Fruit fly (Drosophila melanogaster) whole organism, embryonic: ENCODE data around the gene Sik2.

Experiments used
- Asciz ChIP-seq: fragments of 200-800 bp; sonication (Bioruptor generic); optimal IDR thresholded peaks from 2 replicates; lab custom pipeline; 2017; ENCODE audit warnings: missing biosample characterization, mild to moderate bottlenecking, missing genetic modification characterization, missing genetic modification reagents
- Bgb ChIP-seq: fragments of 200-800 bp; sonication (Bioruptor generic); IDR thresholded peaks from 2 replicates; pipeline ENCODE4 v1.3.6; 2022; ENCODE audit warnings: missing biosample characterization, missing genetic modification characterization; ENCODE audit not compliant: partially characterized antibody
- Blimp-1 ChIP-seq: fragments of 200-800 bp; sonication (Bioruptor generic); optimal IDR thresholded peaks from 3 replicates; lab custom pipeline; 2018; ENCODE audit warnings: missing biosample characterization, missing genetic modification characterization, mild to moderate bottlenecking, moderate library complexity, missing genetic modification reagents
- CG11560 ChIP-seq: fragments of 200-800 bp; sonication (Bioruptor generic); IDR thresholded peaks from 3 replicates; pipeline ENCODE4 v1.3.6; 2022; ENCODE audit warnings: missing biosample characterization, missing genetic modification characterization
- CG11723 ChIP-seq: fragments of 200-800 bp; sonication (Bioruptor generic); optimal IDR thresholded peaks from 2 replicates; lab custom pipeline; 2017; ENCODE audit warnings: missing biosample characterization, mild to moderate bottlenecking, missing genetic modification characterization
- CG12236 ChIP-seq: fragments of 200-800 bp; sonication (Bioruptor generic); optimal IDR thresholded peaks from 2 replicates; lab custom pipeline; 2016; ENCODE audit warnings: missing biosample characterization, missing genetic modification characterization
- CG13624 ChIP-seq: fragments of 200-800 bp; sonication (Bioruptor generic); optimal IDR thresholded peaks from 2 replicates; lab custom pipeline; 2016; ENCODE audit warnings: missing biosample characterization, missing genetic modification characterization
- CG14441 ChIP-seq: fragments of 200-800 bp; sonication (Bioruptor generic); IDR thresholded peaks from 2 replicates; pipeline ENCODE4 v1.3.6; 2022; ENCODE audit warnings: missing biosample characterization, missing genetic modification characterization
- CG18262 ChIP-seq: fragments of 200-800 bp; optimal IDR thresholded peaks from 3 replicates; lab custom pipeline; 2019; ENCODE audit warnings: missing biosample characterization, mild to moderate bottlenecking, missing genetic modification characterization, moderate library complexity
- CG2889 ChIP-seq: fragments of 200-800 bp; sonication (Bioruptor generic); IDR thresholded peaks from 3 replicates; pipeline ENCODE4 v1.3.6; 2022; ENCODE audit warnings: missing biosample characterization, missing genetic modification characterization
- CG3281 ChIP-seq: fragments of 200-800 bp; sonication (Bioruptor generic); optimal IDR thresholded peaks from 3 replicates; lab custom pipeline; 2017; ENCODE audit warnings: missing biosample characterization, mild to moderate bottlenecking, missing genetic modification characterization
- CG34376 ChIP-seq: fragments of 200-800 bp; sonication (Bioruptor generic); optimal IDR thresholded peaks from 2 replicates; lab custom pipeline; 2018; ENCODE audit warnings: missing biosample characterization, mild to moderate bottlenecking, missing genetic modification characterization
- CG4617 ChIP-seq: fragments of 200-800 bp; sonication (Bioruptor generic); optimal IDR thresholded peaks from 3 replicates; lab custom pipeline; 2016; ENCODE audit warnings: missing biosample characterization, missing genetic modification characterization, borderline replicate concordance
- CG7372 ChIP-seq: fragments of 200-800 bp; sonication (Bioruptor generic); IDR thresholded peaks from 2 replicates; pipeline ENCODE4 v1.3.6; 2022; ENCODE audit warnings: missing biosample characterization, missing genetic modification characterization
- CG7963 ChIP-seq: fragments of 200-800 bp; sonication (Bioruptor generic); IDR thresholded peaks from 3 replicates; pipeline ENCODE4 v1.3.6; 2022; ENCODE audit warnings: missing biosample characterization, missing genetic modification characterization; ENCODE audit not compliant: partially characterized antibody
- CG9817 ChIP-seq: fragments of 200-800 bp; sonication (Bioruptor generic); optimal IDR thresholded peaks from 2 replicates; lab custom pipeline; 2018; ENCODE audit warnings: missing biosample characterization, mild to moderate bottlenecking, missing genetic modification characterization, moderate library complexity
- CG9932 ChIP-seq: fragments of 200-800 bp; sonication (Bioruptor generic); IDR thresholded peaks from 2 replicates; pipeline ENCODE4 v1.3.6; 2022; ENCODE audit warnings: missing biosample characterization, missing genetic modification characterization
- CrebB ChIP-seq: fragments of 200-800 bp; sonication (Bioruptor generic); optimal IDR thresholded peaks from 3 replicates; lab custom pipeline; 2018; ENCODE audit warnings: missing biosample characterization, mild to moderate bottlenecking, missing genetic modification characterization
- Dek ChIP-seq: fragments of 200-800 bp; sonication (Bioruptor generic); optimal IDR thresholded peaks from 3 replicates; lab custom pipeline; 2019; ENCODE audit warnings: missing biosample characterization, mild to moderate bottlenecking, missing genetic modification characterization, moderate library complexity
- E2f1 ChIP-seq: fragments of 200-800 bp; sonication (Bioruptor generic); IDR thresholded peaks from 2 replicates; pipeline ENCODE4 v1.3.6; 2022; ENCODE audit warnings: missing biosample characterization, missing genetic modification characterization
- GATAe ChIP-seq: fragments of 200-800 bp; sonication (Bioruptor generic); conservative IDR thresholded peaks from 2 replicates; pipeline ENCODE4 v1.3.6; 2022; ENCODE audit warnings: missing biosample characterization, missing genetic modification characterization
- HHEX ChIP-seq: fragments of 200-800 bp; sonication (Bioruptor generic); optimal IDR thresholded peaks from 3 replicates; lab custom pipeline; 2017; ENCODE audit warnings: missing biosample characterization, mild to moderate bottlenecking, missing genetic modification characterization, missing genetic modification reagents
- HLH4C ChIP-seq: fragments of 200-800 bp; sonication (Bioruptor generic); IDR thresholded peaks from 3 replicates; pipeline ENCODE4 v1.3.6; 2022; ENCODE audit warnings: missing biosample characterization, missing genetic modification characterization; ENCODE audit not compliant: partially characterized antibody
- HLHmδ ChIP-seq: fragments of 200-800 bp; sonication (Bioruptor generic); optimal IDR thresholded peaks from 2 replicates; lab custom pipeline; 2018; ENCODE audit warnings: missing biosample characterization, mild to moderate bottlenecking, missing genetic modification characterization, moderate library complexity
- Hmr ChIP-seq: fragments of 200-800 bp; sonication (Bioruptor generic); optimal IDR thresholded peaks from 3 replicates; lab custom pipeline; 2017; ENCODE audit warnings: mild to moderate bottlenecking, missing biosample characterization, missing genetic modification reagents, missing genetic modification characterization
- Jarid2 ChIP-seq: fragments of 200-800 bp; sonication (Bioruptor generic); optimal IDR thresholded peaks from 3 replicates; lab custom pipeline; 2017; ENCODE audit warnings: mild to moderate bottlenecking, missing biosample characterization, missing genetic modification reagents, missing genetic modification characterization
- MESR4 ChIP-seq: fragments of 200-800 bp; sonication (Bioruptor generic); optimal IDR thresholded peaks from 2 replicates; lab custom pipeline; 2018; ENCODE audit warnings: missing biosample characterization, mild to moderate bottlenecking, missing genetic modification characterization, moderate library complexity
- Myb ChIP-seq: fragments of 200-800 bp; sonication (Bioruptor generic); optimal IDR thresholded peaks from 2 replicates; lab custom pipeline; 2016; ENCODE audit warnings: missing biosample characterization, missing genetic modification characterization
- Ravus ChIP-seq: fragments of 200-800 bp; sonication (Bioruptor generic); IDR thresholded peaks from 2 replicates; pipeline ENCODE4 v1.3.6; 2022; ENCODE audit warnings: missing biosample characterization, missing genetic modification characterization
- Rfx ChIP-seq: fragments of 200-800 bp; sonication (Bioruptor generic); IDR thresholded peaks from 2 replicates; pipeline ENCODE4 v1.3.6; 2022; ENCODE audit warnings: missing biosample characterization, missing genetic modification characterization
- ash1 ChIP-seq: fragments of 200-800 bp; sonication (Bioruptor generic); optimal IDR thresholded peaks from 2 replicates; lab custom pipeline; 2018; ENCODE audit warnings: missing biosample characterization, mild to moderate bottlenecking, missing genetic modification characterization
- cad ChIP-seq: fragments of >200 bp; optimal IDR thresholded peaks from 2 replicates; lab custom pipeline; 2017; ENCODE audit warnings: missing biosample characterization, missing genetic modification characterization
- chif ChIP-seq, 2 experiments: fragments of 200-800 bp; sonication (Bioruptor generic); optimal IDR thresholded peaks; 3 replicates each; lab custom pipeline; 2016; ENCODE audit warnings: missing biosample characterization in 2 of 2, missing genetic modification characterization in 2 of 2
- esg ChIP-seq: fragments of 200-800 bp; sonication (Bioruptor generic); conservative IDR thresholded peaks from 2 replicates; pipeline ENCODE4 v1.3.6; 2022; ENCODE audit warnings: missing biosample characterization, missing genetic modification characterization
- gem ChIP-seq: fragments of 200-800 bp; sonication (Bioruptor generic); optimal IDR thresholded peaks from 2 replicates; lab custom pipeline; 2019; ENCODE audit warnings: missing biosample characterization, mild to moderate bottlenecking, missing genetic modification characterization, moderate library complexity
- hth ChIP-seq: fragments of >200 bp; optimal IDR thresholded peaks from 2 replicates; lab custom pipeline; 2017; ENCODE audit warnings: inconsistent platforms
- kay ChIP-seq: fragments of 200-800 bp; sonication (Bioruptor generic); optimal IDR thresholded peaks from 2 replicates; lab custom pipeline; 2016; ENCODE audit warnings: missing biosample characterization, missing genetic modification characterization
- knrl ChIP-seq: fragments of 200-800 bp; sonication (Bioruptor generic); IDR thresholded peaks from 3 replicates; pipeline ENCODE4 v1.3.6; 2022; ENCODE audit warnings: missing biosample characterization, missing genetic modification characterization; ENCODE audit not compliant: partially characterized antibody
- mirr ChIP-seq: fragments of 200-800 bp; sonication (Bioruptor generic); optimal IDR thresholded peaks from 3 replicates; lab custom pipeline; 2018; ENCODE audit warnings: missing biosample characterization, mild to moderate bottlenecking, missing genetic modification characterization
- nom ChIP-seq: fragments of 200-800 bp; sonication (Bioruptor generic); optimal IDR thresholded peaks from 2 replicates; lab custom pipeline; 2017; ENCODE audit warnings: missing biosample characterization, missing genetic modification characterization, mild to moderate bottlenecking, moderate library complexity, missing genetic modification reagents
- odd ChIP-seq: fragments of 200-800 bp; sonication (Bioruptor generic); optimal IDR thresholded peaks from 2 replicates; lab custom pipeline; 2017; ENCODE audit warnings: missing biosample characterization, mild to moderate bottlenecking, missing genetic modification characterization
- prd ChIP-seq, 3 experiments: fragments of >200 bp in 2 of 3; fragments of 200-800 bp in 1 of 3; sonication (Bioruptor generic) in 1 of 3; optimal IDR thresholded peaks in 2 of 3; IDR thresholded peaks in 1 of 3; 2 replicates in 2 of 3; 3 replicates in 1 of 3; pipeline versions ENCODE4 v1.3.6 to Lab custom; 2017 to 2022; ENCODE audit warnings: missing biosample characterization in 1 of 3, missing genetic modification characterization in 1 of 3
- sens ChIP-seq: fragments of 200-800 bp; sonication (Bioruptor generic); peaks from one replicate; lab custom pipeline; 2016; ENCODE audit warnings: missing biosample characterization, missing genetic modification characterization
- seq ChIP-seq: fragments of 200-800 bp; sonication (Bioruptor generic); IDR thresholded peaks from 2 replicates; pipeline ENCODE4 v1.3.6; 2022; ENCODE audit warnings: missing biosample characterization, missing genetic modification characterization
- sob ChIP-seq: fragments of 200-800 bp; sonication (Bioruptor generic); IDR thresholded peaks from 2 replicates; pipeline ENCODE4 v1.3.6; 2022; ENCODE audit warnings: missing biosample characterization, missing genetic modification characterization
- tio ChIP-seq: fragments of 200-800 bp; sonication (Bioruptor generic); optimal IDR thresholded peaks from 2 replicates; lab custom pipeline; 2017; ENCODE audit warnings: missing biosample characterization, missing genetic modification characterization, inconsistent platforms
- trh ChIP-seq: fragments of 200-800 bp; sonication (Bioruptor generic); optimal IDR thresholded peaks from 2 replicates; lab custom pipeline; 2016; ENCODE audit warnings: missing biosample characterization, missing genetic modification characterization
- tx ChIP-seq: fragments of 200-800 bp; sonication (Bioruptor generic); optimal IDR thresholded peaks from 2 replicates; lab custom pipeline; 2016; ENCODE audit warnings: missing biosample characterization, missing genetic modification characterization

Sik2 gene

dm6 chrX:2050070-2050899, 11.4 kb downstream of the Sik2 start, which contains the start of gene moody (continued):
- peak; percentile 88 for TF ChIP-seq CG12236 (GFP tag; lab: Kevin White, UChicago)
- no peak for TF ChIP-seq prd (optimal IDR thresholded peaks at IDR 0.05; lab: Kevin White, UChicago)
- TF ChIP-seq prd (GFP tag; IDR thresholded peaks at IDR 0.05; lab: Robert Waterston, UW): peak; percentile 99
- TF ChIP-seq seq: peak; percentile 96
- peak; percentile 97 for TF ChIP-seq ash1
- TF ChIP-seq Bgb (GFP tag; lab: Robert Waterston, UW): peak; percentile 28; the same call in 1 of the 2 replicates
- TF ChIP-seq CG3281 (GFP tag; lab: Kevin White, UChicago): peak; percentile 95
- TF ChIP-seq E2f1 (GFP tag; lab: Robert Waterston, UW): peak; percentile 98
- TF ChIP-seq CG7963 (GFP tag; lab: Robert Waterston, UW): no peak
- TF ChIP-seq GATAe: peak; percentile 88
- peak; percentile 91 for TF ChIP-seq Myb (GFP tag; lab: Kevin White, UChicago)
- TF ChIP-seq Hmr (GFP tag; lab: Kevin White, UChicago): peak; percentile 99
- TF ChIP-seq cad (GFP tag; lab: Kevin White, UChicago): no peak
- TF ChIP-seq Rfx (GFP tag; lab: Robert Waterston, UW): peak; percentile 100
- TF ChIP-seq esg (GFP tag; lab: Robert Waterston, UW): peak; percentile 95
- peak; percentile 91 for TF ChIP-seq Ravus (GFP tag; lab: Robert Waterston, UW)
- peak; percentile 96 for TF ChIP-seq Blimp-1 (GFP tag; lab: Kevin White, UChicago)
- peak; percentile 97 for TF ChIP-seq odd (GFP tag; lab: Kevin White, UChicago)
- peak; percentile 95 for TF ChIP-seq gem (tag; lab: Kevin White, UChicago)
- TF ChIP-seq Dek (tag; lab: Kevin White, UChicago): peak; percentile 97
- TF ChIP-seq CG11723 (GFP tag; lab: Kevin White, UChicago): peak; percentile 97
- TF ChIP-seq Asciz (GFP tag; lab: Kevin White, UChicago): peak; percentile 85
- peak; percentile 98 for TF ChIP-seq CG7372 (GFP tag; lab: Robert Waterston, UW)
- TF ChIP-seq CG34376 (GFP tag; lab: Kevin White, UChicago): peak; percentile 99
- peak; percentile 94 for TF ChIP-seq nom
- TF ChIP-seq CG4617 (GFP tag; lab: Kevin White, UChicago): peak; percentile 97
- TF ChIP-seq sob (GFP tag; lab: Robert Waterston, UW): peak; percentile 99
- TF ChIP-seq HLHmδ (GFP tag; lab: Kevin White, UChicago): peak; percentile 97
- TF ChIP-seq CG11560 (tag; lab: Robert Waterston, UW): peak; percentile 90
- TF ChIP-seq CG18262 (tag; lab: Kevin White, UChicago): peak; percentile 89
- peak; percentile 78 for TF ChIP-seq trh (GFP tag; lab: Kevin White, UChicago)
- peak; percentile 97 for TF ChIP-seq CrebB
- TF ChIP-seq kay (GFP tag; lab: Kevin White, UChicago): peak; percentile 94
- peak; percentile 97 for TF ChIP-seq CG9817 (tag; lab: Kevin White, UChicago)
- TF ChIP-seq sens (GFP tag; lab: Kevin White, UChicago): peak; percentile 99
- TF ChIP-seq tio: peak; percentile 81
- TF ChIP-seq knrl (GFP tag; lab: Robert Waterston, UW): peak; percentile 32; the same call in 1 of the 3 replicates
- TF ChIP-seq hth (lab: Kevin White, UChicago): no peak
- TF ChIP-seq CG14441 (GFP tag; lab: Robert Waterston, UW): peak; percentile 99
- TF ChIP-seq mirr: peak; percentile 99
- TF ChIP-seq tx (GFP tag; lab: Kevin White, UChicago): peak; percentile 98
- peak; percentile 97 for TF ChIP-seq HHEX (GFP tag; lab: Kevin White, UChicago)
- TF ChIP-seq MESR4 (GFP tag; lab: Kevin White, UChicago): peak; percentile 66
- TF ChIP-seq chif (GFP tag; optimal IDR thresholded peaks at IDR 0.05; lab: Kevin White, UChicago): peak; percentile 96 to 97
- TF ChIP-seq Jarid2 (GFP tag; lab: Kevin White, UChicago): peak; percentile 83
- TF ChIP-seq CG13624 (GFP tag; lab: Kevin White, UChicago): peak; percentile 98
- TF ChIP-seq CG9932 (GFP tag; lab: Robert Waterston, UW): peak; percentile 99
- TF ChIP-seq HLH4C (GFP tag; lab: Robert Waterston, UW): 0 out of 3 replicates have a peak, but pooled peaks have one; percentile 23
- peak; percentile 96 for TF ChIP-seq CG2889
